Worm (Caenorhabditis elegans) whole organism, early embryonic: ENCODE results near the gene cest-5.1.

Source experiments
- F13C5.2 ChIP-seq: sonication (generic microtip); optimal IDR thresholded peaks from 2 replicates; lab custom pipeline; 2017; ENCODE audit warnings: mild to moderate bottlenecking, missing genetic modification characterization, inconsistent platforms, missing compliant biosample characterization
- aly-1 ChIP-seq: sonication (generic microtip); optimal IDR thresholded peaks from 2 replicates; lab custom pipeline; 2016; ENCODE audit warnings: missing genetic modification characterization, missing compliant biosample characterization
- ama-1 ChIP-seq: fragments of 150-350 bp; optimal IDR thresholded peaks from 2 replicates; lab custom pipeline; 2014
- ceh-36 ChIP-seq: sonication (generic microtip); optimal IDR thresholded peaks from 2 replicates; lab custom pipeline; 2016; ENCODE audit warnings: missing genetic modification characterization, inconsistent platforms, missing compliant biosample characterization
- hmbx-1 ChIP-seq: sonication (generic microtip); optimal IDR thresholded peaks from 2 replicates; lab custom pipeline; 2016; ENCODE audit warnings: mild to moderate bottlenecking, missing genetic modification characterization, missing compliant biosample characterization
- hnd-1 ChIP-seq: sonication (generic microtip); optimal IDR thresholded peaks from 2 replicates; lab custom pipeline; 2016; ENCODE audit warnings: missing genetic modification characterization, missing compliant biosample characterization
- scrt-1 ChIP-seq: fragments of 200-800 bp; sonication (Bioruptor generic); IDR thresholded peaks from 2 replicates; pipeline ENCODE4 v1.3.6; 2022; ENCODE audit warnings: missing genetic modification characterization, missing compliant biosample characterization
- sea-1 ChIP-seq: fragments of 200-800 bp; sonication (Bioruptor generic); conservative IDR thresholded peaks from 2 replicates; pipeline ENCODE4 v1.3.6; 2022; ENCODE audit warnings: missing genetic modification characterization, missing compliant biosample characterization

ce11 chrIV:6655747-6656146 is 24.2 kb upstream of the cest-5.1 start:
- TF ChIP-seq F13C5.2 (tag; lab: Kevin White, UChicago) (no peak), sea-1 (GFP tag; lab: Robert Waterston, UW) (no peak), aly-1 (no peak), ceh-36 (tag; lab: Kevin White, UChicago) (no peak), hnd-1 (tag; lab: Kevin White, UChicago) (no peak), ama-1 (lab: Kevin White, UChicago) (no peak), scrt-1 (GFP tag; lab: Robert Waterston, UW) (no peak), hmbx-1 (tag; lab: Kevin White, UChicago) (no peak)
